Fruit fly (Drosophila melanogaster): ENCODE measurements around the gene CG46042.

The CG46042 gene

dm6 chr3R:19902328-19902727 lies 39.9 kb downstream of the CG46042 start:
- TF ChIP-seq ttk (optimal IDR thresholded peaks at IDR 0.05) = no peak
- no peak for TF ChIP-seq Myc (optimal IDR thresholded peaks at IDR 0.05)
- no peak for TF ChIP-seq psq (optimal IDR thresholded peaks at IDR 0.05)
- TF ChIP-seq Sin3A (optimal IDR thresholded peaks at IDR 0.05) = no peak
- TF ChIP-seq h (optimal IDR thresholded peaks at IDR 0.05) = no peak
- TF ChIP-seq insv (optimal IDR thresholded peaks at IDR 0.05) = no peak

DNA sequence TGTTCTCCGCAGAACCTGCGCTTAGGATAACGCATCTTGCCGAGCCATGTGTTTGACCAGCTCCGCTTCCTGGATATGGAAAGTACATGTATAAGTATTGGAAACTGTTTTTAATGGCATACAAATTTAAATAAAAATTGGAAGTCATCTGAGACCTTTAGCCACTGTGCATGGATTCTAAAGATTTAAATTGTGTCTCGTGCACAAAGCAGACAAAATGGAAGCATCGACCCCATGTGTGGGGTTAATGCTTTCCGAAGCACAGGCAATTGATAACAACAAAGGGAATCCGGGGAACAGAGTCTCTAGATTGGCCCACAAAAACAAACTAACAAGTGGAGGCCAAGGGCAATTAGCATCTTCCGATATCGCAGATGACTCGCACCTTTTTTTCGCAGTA lies 40.5 kb downstream of the CG46042 start:
- no peak for TF ChIP-seq insv (optimal IDR thresholded peaks at IDR 0.05)
- TF ChIP-seq h (optimal IDR thresholded peaks at IDR 0.05) = no peak
- TF ChIP-seq ttk (optimal IDR thresholded peaks at IDR 0.05) = no peak
- TF ChIP-seq Myc (optimal IDR thresholded peaks at IDR 0.05) = no peak
- no peak for TF ChIP-seq Sin3A (optimal IDR thresholded peaks at IDR 0.05)
- TF ChIP-seq psq (optimal IDR thresholded peaks at IDR 0.05) = no peak

DNA sequence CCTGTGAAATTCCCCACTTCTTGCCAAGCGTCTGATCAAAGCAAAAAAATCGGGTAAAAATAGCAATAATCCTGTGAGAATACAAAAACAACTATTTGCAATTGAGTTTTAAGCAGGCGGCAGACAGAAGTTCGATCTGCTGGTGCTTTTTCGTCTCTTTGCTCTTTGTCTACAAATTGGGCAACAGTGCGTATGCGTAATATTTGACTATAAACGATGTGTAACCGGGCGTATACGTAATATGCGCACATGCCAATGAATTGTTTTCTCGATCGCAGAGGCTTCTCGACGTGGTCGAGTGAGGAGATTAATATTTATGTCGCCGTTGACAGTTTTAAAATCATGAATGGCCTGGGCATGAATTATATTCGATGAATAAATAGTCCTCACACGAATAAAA lies 46.9 kb downstream of the CG46042 start:
- TF ChIP-seq Myc (optimal IDR thresholded peaks at IDR 0.05) = no peak
- no peak for TF ChIP-seq ttk (optimal IDR thresholded peaks at IDR 0.05)
- TF ChIP-seq Sin3A (optimal IDR thresholded peaks at IDR 0.05) = no peak
- TF ChIP-seq psq (optimal IDR thresholded peaks at IDR 0.05) = no peak
- no peak for TF ChIP-seq insv (optimal IDR thresholded peaks at IDR 0.05)
- TF ChIP-seq h (optimal IDR thresholded peaks at IDR 0.05) = no peak

- TF ChIP-seq h (optimal IDR thresholded peaks at IDR 0.05) (no peak), psq (optimal IDR thresholded peaks at IDR 0.05) (no peak), insv (optimal IDR thresholded peaks at IDR 0.05) (no peak)
These were observed 50.2 kb downstream of the CG46042 start for dm6 chr3R:19892046-19892445.

All from Kc167 (cell line).